Worm (Caenorhabditis elegans) whole organism, L3 larva: ENCODE measurements around the gene chtb-3.

Source experiments
- ZK546.5 ChIP-seq: sonication (generic microtip); optimal IDR thresholded peaks from 2 replicates; lab custom pipeline; 2017; ENCODE audit warnings: missing biosample characterization, missing genetic modification characterization
- ama-1 ChIP-seq: fragments of 150-350 bp; optimal IDR thresholded peaks from 2 replicates; lab custom pipeline; 2018
- lin-39 ChIP-seq: fragments of 150-350 bp; optimal IDR thresholded peaks from 2 replicates; lab custom pipeline; 2018; ENCODE audit warnings: missing biosample characterization, missing genetic modification reagents, missing genetic modification characterization
- nhr-237 ChIP-seq: fragments of 150-350 bp; optimal IDR thresholded peaks from 2 replicates; lab custom pipeline; 2014; ENCODE audit warnings: missing biosample characterization, missing genetic modification characterization

DNA sequence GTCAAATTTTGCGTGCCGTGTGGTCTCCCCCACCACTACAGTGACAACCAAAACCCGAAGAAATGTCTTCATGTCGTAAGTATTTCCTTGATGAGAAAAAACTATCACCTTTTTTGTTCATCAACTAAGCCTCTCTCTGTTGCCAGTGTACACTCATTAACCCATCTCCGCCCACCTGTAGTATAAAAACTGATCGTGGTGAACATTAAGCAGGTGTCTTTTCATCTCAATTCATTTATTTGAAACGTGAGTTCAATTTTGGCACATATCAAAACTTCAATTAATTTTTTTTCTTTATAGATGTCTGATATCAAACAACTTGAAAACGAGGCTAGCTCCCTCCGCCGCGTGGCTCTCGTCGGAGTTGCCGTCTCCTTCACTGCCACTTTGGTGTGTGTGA lies 12.0 kb upstream of the chtb-3 start, which contains the start of gene col-170:
- no peak for TF ChIP-seq ama-1 (lab: Kevin White, UChicago)
- TF ChIP-seq nhr-237 (tag; lab: Kevin White, UChicago): no peak
- TF ChIP-seq lin-39 (tag; lab: Kevin White, UChicago): no peak
- TF ChIP-seq ZK546.5: no peak
